Worm (Caenorhabditis elegans) whole organism, young adult: ENCODE results near the gene tbcc-1.

Source experiments
- akir-1 ChIP-seq: fragments of 200-800 bp; sonication (Bioruptor generic); optimal IDR thresholded peaks from 2 replicates; lab custom pipeline; 2018; ENCODE audit warnings: mild to moderate bottlenecking, missing genetic modification characterization, moderate library complexity, missing compliant biosample characterization
- ama-1 ChIP-seq, 3 experiments: fragments of 150-350 bp in 1 of 3; sonication (generic microtip) in 2 of 3; optimal IDR thresholded peaks; 2 replicates each; lab custom pipeline; 2014 to 2018; ENCODE audit warnings: missing biosample characterization in 2 of 3, missing genetic modification characterization in 2 of 3, missing genetic modification reagents in 2 of 3
- dpl-1 ChIP-seq: fragments of 150-350 bp; optimal IDR thresholded peaks from 2 replicates; lab custom pipeline; 2014; ENCODE audit warnings: missing biosample characterization, missing genetic modification reagents, missing genetic modification characterization
- egrh-3 ChIP-seq: fragments of 200-800 bp; sonication (Bioruptor generic); IDR thresholded peaks from 2 replicates; pipeline ENCODE4 v1.3.6; 2022; ENCODE audit warnings: missing genetic modification reagents, missing genetic modification characterization, missing compliant biosample characterization
- ets-4 ChIP-seq: fragments of 200-800 bp; sonication (Bioruptor generic); optimal IDR thresholded peaks from 2 replicates; lab custom pipeline; 2018; ENCODE audit warnings: mild to moderate bottlenecking, missing genetic modification characterization, missing compliant biosample characterization
- nhr-80 ChIP-seq: sonication (generic microtip); optimal IDR thresholded peaks from 2 replicates; lab custom pipeline; 2016; ENCODE audit warnings: missing genetic modification characterization, missing compliant biosample characterization
- pha-4 ChIP-seq: fragments of 150-350 bp; sonication (generic microtip); optimal IDR thresholded peaks from 2 replicates; lab custom pipeline; 2014; ENCODE audit warnings: missing biosample characterization, missing genetic modification reagents, missing genetic modification characterization
- snpc-4 ChIP-seq, 5 experiments: fragments of 150-350 bp in 1 of 5; sonication (generic microtip) in 4 of 5; optimal IDR thresholded peaks; 2 replicates each; lab custom pipeline; 2014 to 2018; ENCODE audit warnings: missing genetic modification characterization in 5 of 5, missing biosample characterization in 3 of 5, antibody characterized with exemption in 2 of 5, mild to moderate bottlenecking in 2 of 5, missing compliant biosample characterization in 2 of 5, missing genotype in 2 of 5, moderate library complexity in 2 of 5, missing genetic modification reagents in 1 of 5
- tbp1 ChIP-seq: fragments of 200-800 bp; sonication (Bioruptor generic); optimal IDR thresholded peaks from 2 replicates; lab custom pipeline; 2018; ENCODE audit warnings: mild to moderate bottlenecking, missing genetic modification characterization, missing compliant biosample characterization

DNA sequence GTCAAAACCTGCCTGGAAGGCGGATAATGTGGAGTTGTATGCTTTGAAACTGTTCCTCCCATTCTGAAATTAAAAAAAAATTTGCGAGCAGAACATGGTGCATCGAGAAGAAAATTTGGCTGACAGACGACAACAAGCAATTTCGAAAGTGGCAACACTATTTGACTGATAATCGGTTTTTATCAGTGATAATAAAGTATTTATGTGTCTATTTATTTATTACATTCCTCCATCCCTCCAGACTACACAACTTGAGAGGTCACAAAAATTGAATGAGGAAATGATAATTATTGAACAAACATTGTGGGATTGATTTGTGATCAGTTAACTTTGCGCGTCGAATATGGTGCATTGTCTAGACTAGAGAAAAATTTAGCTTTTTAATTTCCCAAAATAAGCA lies 48.8 kb upstream of the tbcc-1 start, which contains the start of gene cest-25:
- no peak for TF ChIP-seq snpc-4 (GFP tag; optimal IDR thresholded peaks at IDR 0.05; lab: Kevin White, UChicago)
- TF ChIP-seq snpc-4 (tag; optimal IDR thresholded peaks at IDR 0.05; lab: Kevin White, UChicago), result no peak
- no peak for TF ChIP-seq akir-1 (GFP tag; lab: Kevin White, UChicago)
- TF ChIP-seq egrh-3 (GFP tag; lab: Robert Waterston, UW), result no peak
- no peak for TF ChIP-seq tbp1 (GFP tag; lab: Kevin White, UChicago)
- TF ChIP-seq nhr-80 (tag; lab: Kevin White, UChicago), result peak; percentile 88
- TF ChIP-seq ets-4 (GFP tag; lab: Kevin White, UChicago), result peak; percentile 50
- TF ChIP-seq pha-4 (tag; lab: Kevin White, UChicago), result peak; percentile 73
- TF ChIP-seq dpl-1 (GFP tag; lab: Kevin White, UChicago), result no peak
- no peak for TF ChIP-seq ama-1 (optimal IDR thresholded peaks at IDR 0.05; lab: Kevin White, UChicago)
- TF ChIP-seq ama-1 (GFP tag; optimal IDR thresholded peaks at IDR 0.05; lab: Kevin White, UChicago), result no peak
